Fruit fly (Drosophila melanogaster) whole organism: ENCODE data around the gene Eig71Ei.

Source experiments
- CG8478 ChIP-seq: fragments of >200 bp; optimal IDR thresholded peaks from 2 replicates; lab custom pipeline; 2018; ENCODE audit warnings: inconsistent platforms
- psq ChIP-seq: fragments of >200 bp; optimal IDR thresholded peaks from 2 replicates; lab custom pipeline; 2017

dm6 chr3L:15672800-15673199 is 13.3 kb downstream of the Eig71Ei start:
- TF ChIP-seq CG8478 (lab: Kevin White, UChicago): no peak
- no peak for TF ChIP-seq psq (lab: Kevin White, UChicago)
